Worm (Caenorhabditis elegans): ENCODE measurements around the gene nduv-2.

nduv-2 gene

ce11 chrV:13578637-13579036, 46.7 kb downstream of the nduv-2 start, which contains the start of gene C50B8.6:
Gene C50B8.6, plus strand, starts transcription at chrV:13578972.
- no peak for TF ChIP-seq F55B11.4 (tag; optimal IDR thresholded peaks at IDR 0.05; ENCODE audit: borderline replicate concordance, insufficient read depth)
- peak; percentile 82 for TF ChIP-seq nhr-80 (tag; optimal IDR thresholded peaks at IDR 0.05)

- no peak for TF ChIP-seq ceh-58 (GFP tag; IDR thresholded peaks at IDR 0.05)
- TF ChIP-seq rcor-1 (GFP tag; IDR thresholded peaks at IDR 0.05): no peak
- no peak for TF ChIP-seq chd-7 (tag; optimal IDR thresholded peaks at IDR 0.05)
- TF ChIP-seq nhr-80 (tag; optimal IDR thresholded peaks at IDR 0.05): peak; percentile 75
- TF ChIP-seq ama-1 (optimal IDR thresholded peaks at IDR 0.05): no peak
- no peak for TF ChIP-seq ama-1 (GFP tag; optimal IDR thresholded peaks at IDR 0.05)
- TF ChIP-seq F33H1.4 (GFP tag; IDR thresholded peaks at IDR 0.05): no peak
- no peak for TF ChIP-seq tbp1 (GFP tag; optimal IDR thresholded peaks at IDR 0.05)
- TF ChIP-seq lir-1 (GFP tag; conservative IDR thresholded peaks at IDR 0.05): no peak
- no peak for TF ChIP-seq nhr-179 (tag; optimal IDR thresholded peaks at IDR 0.05)
These were observed 47.9 kb downstream of the nduv-2 start for ce11 chrV:13577463-13577862.

- TF ChIP-seq hrde-1 (tag; optimal IDR thresholded peaks at IDR 0.05; ENCODE audit: borderline replicate concordance): no peak
- TF ChIP-seq cebp-2 (GFP tag; IDR thresholded peaks at IDR 0.05): no peak
- peak; percentile 17 for TF ChIP-seq nhr-80 (tag; optimal IDR thresholded peaks at IDR 0.05)
These were observed 48.5 kb downstream of the nduv-2 start for ce11 chrV:13576828-13577227.

- 0 out of 2 replicates have a peak, but pooled peaks have one; percentile 9 for TF ChIP-seq hsf-1 (GFP tag; IDR thresholded peaks at IDR 0.05)
- TF ChIP-seq ceh-40 (GFP tag; IDR thresholded peaks at IDR 0.05): no peak
These were observed 49.5 kb downstream of the nduv-2 start for ce11 chrV:13575866-13576265.

Data from whole organism, young adult.